Fruit fly (Drosophila melanogaster) whole organism, embryonic: ENCODE data around the gene CG6709.
A peak's percentile ranks its signal among the peaks of the same experiment; 100 is the strongest.

Experiments
- ATbp ChIP-seq: fragments of 200-800 bp; sonication (Bioruptor generic); optimal IDR thresholded peaks from 2 replicates; lab custom pipeline; 2017; ENCODE audit warnings: missing biosample characterization, mild to moderate bottlenecking, missing genetic modification characterization, missing genetic modification reagents
- Bdp1 ChIP-seq: fragments of 200-800 bp; sonication (Bioruptor generic); optimal IDR thresholded peaks from 3 replicates; lab custom pipeline; 2016; ENCODE audit warnings: missing biosample characterization, missing genetic modification characterization
- C15 ChIP-seq: fragments of 200-800 bp; sonication (Bioruptor generic); IDR thresholded peaks from 3 replicates; pipeline ENCODE4 v1.3.6; 2022; ENCODE audit warnings: missing biosample characterization, missing genetic modification characterization
- CG10565 ChIP-seq: fragments of 200-800 bp; sonication (Bioruptor generic); optimal IDR thresholded peaks from 3 replicates; lab custom pipeline; 2016; ENCODE audit warnings: missing biosample characterization, mild to moderate bottlenecking, missing genetic modification characterization
- CG10959 ChIP-seq: fragments of 200-800 bp; sonication (Bioruptor generic); IDR thresholded peaks from 2 replicates; pipeline ENCODE4 v1.3.6; 2022; ENCODE audit warnings: missing biosample characterization, missing genetic modification characterization
- CG11398 ChIP-seq: fragments of 200-800 bp; sonication (Bioruptor generic); optimal IDR thresholded peaks from 2 replicates; lab custom pipeline; 2016; ENCODE audit warnings: missing biosample characterization, missing genetic modification characterization
- CG14014 ChIP-seq: fragments of 200-800 bp; sonication (Bioruptor generic); IDR thresholded peaks from 2 replicates; pipeline ENCODE4 v1.3.6; 2022; ENCODE audit warnings: missing biosample characterization, missing genetic modification characterization
- CG1529 ChIP-seq: fragments of 200-800 bp; sonication (Bioruptor generic); optimal IDR thresholded peaks from 3 replicates; lab custom pipeline; 2018; ENCODE audit warnings: missing biosample characterization, missing genetic modification characterization
- CG1603 ChIP-seq: fragments of 200-800 bp; sonication (Bioruptor generic); optimal IDR thresholded peaks from 2 replicates; lab custom pipeline; 2019; ENCODE audit warnings: missing biosample characterization, mild to moderate bottlenecking, missing genetic modification characterization, moderate library complexity
- CG17361 ChIP-seq: fragments of 200-800 bp; sonication (Bioruptor generic); IDR thresholded peaks from 3 replicates; pipeline ENCODE4 v1.3.6; 2022; ENCODE audit warnings: missing biosample characterization, missing genetic modification characterization
- CG2129 ChIP-seq: fragments of 200-800 bp; sonication (Bioruptor generic); IDR thresholded peaks from 2 replicates; pipeline ENCODE4 v1.3.6; 2022; ENCODE audit warnings: missing biosample characterization, missing genetic modification characterization; ENCODE audit not compliant: partially characterized antibody
- CG34224 ChIP-seq: fragments of 200-800 bp; sonication (Bioruptor generic); IDR thresholded peaks from 3 replicates; pipeline ENCODE4 v1.3.6; 2022; ENCODE audit warnings: missing biosample characterization, missing genetic modification characterization; ENCODE audit not compliant: partially characterized antibody
- CG3995 ChIP-seq: fragments of 200-800 bp; sonication (Bioruptor generic); optimal IDR thresholded peaks from 3 replicates; lab custom pipeline; 2016; ENCODE audit warnings: missing biosample characterization, missing genetic modification characterization
- CG6175 ChIP-seq: fragments of 200-800 bp; sonication (Bioruptor generic); IDR thresholded peaks from 3 replicates; pipeline ENCODE4 v1.3.6; 2022; ENCODE audit warnings: missing biosample characterization, missing genetic modification characterization
- CG6689 ChIP-seq: fragments of 200-800 bp; sonication (Bioruptor generic); IDR thresholded peaks from 2 replicates; pipeline ENCODE4 v1.3.6; 2022; ENCODE audit warnings: missing biosample characterization, missing genetic modification characterization
- Dbx ChIP-seq: fragments of 200-800 bp; sonication (Bioruptor generic); IDR thresholded peaks from 3 replicates; pipeline ENCODE4 v1.3.6; 2022; ENCODE audit warnings: missing biosample characterization, missing genetic modification characterization
- Dek ChIP-seq: fragments of 200-800 bp; sonication (Bioruptor generic); optimal IDR thresholded peaks from 3 replicates; lab custom pipeline; 2019; ENCODE audit warnings: missing biosample characterization, mild to moderate bottlenecking, missing genetic modification characterization, moderate library complexity
- H2.0 ChIP-seq: fragments of 200-800 bp; sonication (Bioruptor generic); IDR thresholded peaks from 2 replicates; pipeline ENCODE4 v1.3.6; 2022; ENCODE audit warnings: missing biosample characterization, missing genetic modification characterization
- HHEX ChIP-seq: fragments of 200-800 bp; sonication (Bioruptor generic); optimal IDR thresholded peaks from 3 replicates; lab custom pipeline; 2017; ENCODE audit warnings: missing biosample characterization, mild to moderate bottlenecking, missing genetic modification characterization, missing genetic modification reagents
- HmgZ ChIP-seq: fragments of 200-800 bp; sonication (Bioruptor generic); optimal IDR thresholded peaks from 2 replicates; lab custom pipeline; 2018; ENCODE audit warnings: missing biosample characterization, mild to moderate bottlenecking, missing genetic modification characterization
- Kr ChIP-seq: fragments of 200-800 bp; sonication (Bioruptor generic); optimal IDR thresholded peaks from 2 replicates; lab custom pipeline; 2017; ENCODE audit warnings: missing biosample characterization, mild to moderate bottlenecking, missing genetic modification characterization
- Lpt ChIP-seq: fragments of >200 bp; optimal IDR thresholded peaks from 2 replicates; lab custom pipeline; 2018; ENCODE audit warnings: missing biosample characterization, missing genetic modification characterization
- Opbp ChIP-seq: fragments of 200-800 bp; sonication (Bioruptor generic); IDR thresholded peaks from 3 replicates; pipeline ENCODE4 v1.3.6; 2022; ENCODE audit warnings: missing biosample characterization, missing genetic modification characterization; ENCODE audit not compliant: partially characterized antibody
- Rfx ChIP-seq: fragments of 200-800 bp; sonication (Bioruptor generic); IDR thresholded peaks from 2 replicates; pipeline ENCODE4 v1.3.6; 2022; ENCODE audit warnings: missing biosample characterization, missing genetic modification characterization
- Rx ChIP-seq: fragments of 200-800 bp; sonication (Bioruptor generic); IDR thresholded peaks from 2 replicates; pipeline ENCODE4 v1.3.6; 2022; ENCODE audit warnings: missing biosample characterization, missing genetic modification characterization
- YL-1 ChIP-seq: fragments of 200-800 bp; sonication (Bioruptor generic); optimal IDR thresholded peaks from 3 replicates; lab custom pipeline; 2017; ENCODE audit warnings: missing biosample characterization, mild to moderate bottlenecking, missing genetic modification characterization
- ash1 ChIP-seq: fragments of 200-800 bp; sonication (Bioruptor generic); optimal IDR thresholded peaks from 2 replicates; lab custom pipeline; 2018; ENCODE audit warnings: missing biosample characterization, mild to moderate bottlenecking, missing genetic modification characterization
- chm ChIP-seq: fragments of 200-800 bp; sonication (Bioruptor generic); IDR thresholded peaks from 2 replicates; pipeline ENCODE4 v1.3.6; 2022; ENCODE audit warnings: missing biosample characterization, missing genetic modification characterization
- chn ChIP-seq: fragments of 200-800 bp; sonication (Bioruptor generic); optimal IDR thresholded peaks from 2 replicates; lab custom pipeline; 2016; ENCODE audit warnings: missing biosample characterization, missing genetic modification characterization
- dpn ChIP-seq, 2 experiments: fragments of 200-800 bp; sonication (Bioruptor generic); optimal IDR thresholded peaks; 3 replicates each; lab custom pipeline; 2016; ENCODE audit warnings: missing biosample characterization in 2 of 2, missing genetic modification characterization in 2 of 2
- emc ChIP-seq: fragments of 200-800 bp; sonication (Bioruptor generic); optimal IDR thresholded peaks from 2 replicates; lab custom pipeline; 2016; ENCODE audit warnings: missing biosample characterization, missing genetic modification characterization
- gro ChIP-seq: fragments of 200-800 bp; sonication (Bioruptor generic); optimal IDR thresholded peaks from 2 replicates; lab custom pipeline; 2016; ENCODE audit warnings: missing biosample characterization, missing genetic modification characterization
- hkb ChIP-seq, 2 experiments: fragments of 200-800 bp in 1 of 2; fragments of >200 bp in 1 of 2; sonication (Bioruptor generic) in 1 of 2; IDR thresholded peaks in 1 of 2; optimal IDR thresholded peaks in 1 of 2; 2 replicates each; pipeline versions ENCODE4 v1.3.6 to Lab custom; 2017 to 2022; ENCODE audit warnings: missing biosample characterization in 1 of 2, missing genetic modification characterization in 1 of 2
- ind ChIP-seq: fragments of 200-800 bp; sonication (Bioruptor generic); optimal IDR thresholded peaks from 3 replicates; lab custom pipeline; 2016; ENCODE audit warnings: missing biosample characterization, missing genetic modification characterization
- jigr1 ChIP-seq: fragments of 200-800 bp; sonication (Bioruptor generic); IDR thresholded peaks from 3 replicates; pipeline ENCODE4 v1.3.6; 2022; ENCODE audit warnings: missing biosample characterization, missing genetic modification characterization
- jumu ChIP-seq: fragments of 200-800 bp; sonication (Bioruptor generic); optimal IDR thresholded peaks from 3 replicates; lab custom pipeline; 2016; ENCODE audit warnings: missing biosample characterization, missing genetic modification characterization
- kah ChIP-seq: fragments of 200-800 bp; sonication (Bioruptor generic); optimal IDR thresholded peaks from 2 replicates; lab custom pipeline; 2018; ENCODE audit warnings: missing biosample characterization, mild to moderate bottlenecking, missing genetic modification characterization
- klu ChIP-seq: fragments of 200-800 bp; sonication (Bioruptor generic); IDR thresholded peaks from 2 replicates; pipeline ENCODE4 v1.3.6; 2022; ENCODE audit warnings: missing biosample characterization, missing genetic modification characterization
- lmd ChIP-seq: fragments of 200-800 bp; sonication (Bioruptor generic); IDR thresholded peaks from 2 replicates; pipeline ENCODE4 v1.3.6; 2022; ENCODE audit warnings: missing biosample characterization, missing genetic modification characterization
- mam ChIP-seq: fragments of 200-800 bp; sonication (Bioruptor generic); optimal IDR thresholded peaks from 3 replicates; lab custom pipeline; 2016; ENCODE audit warnings: missing biosample characterization, missing genetic modification characterization
- nmo ChIP-seq: fragments of 200-800 bp; sonication (Bioruptor generic); optimal IDR thresholded peaks from 2 replicates; lab custom pipeline; 2018; ENCODE audit warnings: missing biosample characterization, mild to moderate bottlenecking, missing genetic modification characterization, moderate library complexity
- peb ChIP-seq: fragments of 200-800 bp; sonication (Bioruptor generic); IDR thresholded peaks from 2 replicates; pipeline ENCODE4 v1.3.6; 2022; ENCODE audit warnings: missing biosample characterization, missing genetic modification characterization
- pnt ChIP-seq: fragments of 200-800 bp; sonication (Bioruptor generic); optimal IDR thresholded peaks from 3 replicates; lab custom pipeline; 2016; ENCODE audit warnings: missing biosample characterization, missing genetic modification characterization
- row ChIP-seq: fragments of 200-800 bp; sonication (Bioruptor generic); IDR thresholded peaks from 3 replicates; pipeline ENCODE4 v1.3.6; 2022; ENCODE audit warnings: missing biosample characterization, missing genetic modification characterization
- sc ChIP-seq, 3 experiments: fragments of >200 bp in 2 of 3; fragments of 200-800 bp in 1 of 3; sonication (Bioruptor generic) in 1 of 3; optimal IDR thresholded peaks; 2 replicates in 2 of 3; 3 replicates in 1 of 3; lab custom pipeline; 2017; ENCODE audit warnings: mild to moderate bottlenecking in 1 of 3, missing biosample characterization in 1 of 3, missing genetic modification characterization in 1 of 3, missing genetic modification reagents in 1 of 3
- slp2 ChIP-seq: fragments of 200-800 bp; sonication (Bioruptor generic); optimal IDR thresholded peaks from 2 replicates; lab custom pipeline; 2016; ENCODE audit warnings: missing biosample characterization, missing genetic modification characterization
- tgo ChIP-seq: fragments of 200-800 bp; sonication (Bioruptor generic); IDR thresholded peaks from 3 replicates; pipeline ENCODE4 v1.3.6; 2022; ENCODE audit warnings: missing biosample characterization, missing genetic modification characterization
- tin ChIP-seq: fragments of 200-800 bp; sonication (Bioruptor generic); optimal IDR thresholded peaks from 3 replicates; lab custom pipeline; 2016; ENCODE audit warnings: missing biosample characterization, missing genetic modification characterization
- trem ChIP-seq: fragments of 200-800 bp; optimal IDR thresholded peaks from 3 replicates; lab custom pipeline; 2019; ENCODE audit warnings: missing biosample characterization, mild to moderate bottlenecking, missing genetic modification characterization, moderate library complexity
- zen ChIP-seq: fragments of 200-800 bp; sonication (Bioruptor generic); optimal IDR thresholded peaks from 3 replicates; lab custom pipeline; 2018; ENCODE audit warnings: missing biosample characterization, mild to moderate bottlenecking, missing genetic modification characterization, moderate library complexity

Gene CG6709

dm6 chr3L:9855784-9856426 lies 38.6 kb downstream of the CG6709 start (continued):
- TF ChIP-seq nmo (GFP tag; lab: Kevin White, UChicago) (peak; percentile 98), CG6689 (GFP tag; lab: Robert Waterston, UW) (peak; percentile 98), CG3995 (GFP tag; lab: Kevin White, UChicago) (peak; percentile 69), CG17361 (GFP tag; lab: Robert Waterston, UW) (peak; percentile 85), CG11398 (GFP tag; lab: Kevin White, UChicago) (peak; percentile 96), kah (GFP tag; lab: Kevin White, UChicago) (peak; percentile 91), lmd (GFP tag; lab: Robert Waterston, UW) (peak; percentile 97), row (peak; percentile 98), tin (GFP tag; lab: Kevin White, UChicago) (peak; percentile 98), CG2129 (no peak), Lpt (no peak), CG34224 (GFP tag; lab: Robert Waterston, UW) (no peak), Dbx (peak; percentile 81), ash1 (peak; percentile 73), C15 (GFP tag; lab: Robert Waterston, UW) (peak; percentile 86; the same call in 2 of the 3 replicates), ATbp (GFP tag; lab: Kevin White, UChicago) (peak; percentile 98), tgo (peak; percentile 95), mam (GFP tag; lab: Kevin White, UChicago) (peak; percentile 94), H2.0 (GFP tag; lab: Robert Waterston, UW) (peak; percentile 95), Rx (GFP tag; lab: Robert Waterston, UW) (peak; percentile 96), hkb (optimal IDR thresholded peaks at IDR 0.05; lab: Kevin White, UChicago) (peak; percentile 81), hkb (GFP tag; IDR thresholded peaks at IDR 0.05; lab: Robert Waterston, UW) (peak; percentile 97), slp2 (GFP tag; lab: Kevin White, UChicago) (peak; percentile 96), Kr (GFP tag; lab: Kevin White, UChicago) (peak; percentile 77), Rfx (GFP tag; lab: Robert Waterston, UW) (peak; percentile 93), HHEX (GFP tag; lab: Kevin White, UChicago) (peak; percentile 97), CG10959 (peak; percentile 98), gro (GFP tag; lab: Kevin White, UChicago) (peak; percentile 93), YL-1 (GFP tag; lab: Kevin White, UChicago) (peak; percentile 54), ind (GFP tag; lab: Kevin White, UChicago) (peak; percentile 98), Bdp1 (peak; percentile 92), jumu (GFP tag; lab: Kevin White, UChicago) (peak; percentile 98), Dek (tag; lab: Kevin White, UChicago) (peak; percentile 92), emc (GFP tag; lab: Kevin White, UChicago) (peak; percentile 83), chn (GFP tag; lab: Kevin White, UChicago) (peak; percentile 98), jigr1 (peak; percentile 94), peb (GFP tag; lab: Robert Waterston, UW) (peak; percentile 97), CG14014 (GFP tag; lab: Robert Waterston, UW) (peak; percentile 96), HmgZ (tag; lab: Kevin White, UChicago) (peak; percentile 89), CG10565 (peak; percentile 96), Opbp (GFP tag; lab: Robert Waterston, UW) (no peak), dpn (GFP tag; optimal IDR thresholded peaks at IDR 0.05; lab: Kevin White, UChicago) (peak; percentile 96), klu (GFP tag; lab: Robert Waterston, UW) (peak; percentile 90), trem (peak; percentile 97), chm (GFP tag; lab: Robert Waterston, UW) (peak; percentile 99), CG1603 (tag; lab: Kevin White, UChicago) (peak; percentile 98), zen (tag; lab: Kevin White, UChicago) (peak; percentile 99), CG1529 (GFP tag; lab: Kevin White, UChicago) (peak; percentile 98), CG6175 (GFP tag; lab: Robert Waterston, UW) (peak; percentile 89), sc (optimal IDR thresholded peaks at IDR 0.05; lab: Kevin White, UChicago) (no peak), sc (GFP tag; optimal IDR thresholded peaks at IDR 0.05; lab: Kevin White, UChicago) (peak; percentile 98), pnt (GFP tag; lab: Kevin White, UChicago) (peak; percentile 98)
